Worm (Caenorhabditis elegans): ENCODE data around the gene C01G5.5.

C01G5.5 gene

DNA sequence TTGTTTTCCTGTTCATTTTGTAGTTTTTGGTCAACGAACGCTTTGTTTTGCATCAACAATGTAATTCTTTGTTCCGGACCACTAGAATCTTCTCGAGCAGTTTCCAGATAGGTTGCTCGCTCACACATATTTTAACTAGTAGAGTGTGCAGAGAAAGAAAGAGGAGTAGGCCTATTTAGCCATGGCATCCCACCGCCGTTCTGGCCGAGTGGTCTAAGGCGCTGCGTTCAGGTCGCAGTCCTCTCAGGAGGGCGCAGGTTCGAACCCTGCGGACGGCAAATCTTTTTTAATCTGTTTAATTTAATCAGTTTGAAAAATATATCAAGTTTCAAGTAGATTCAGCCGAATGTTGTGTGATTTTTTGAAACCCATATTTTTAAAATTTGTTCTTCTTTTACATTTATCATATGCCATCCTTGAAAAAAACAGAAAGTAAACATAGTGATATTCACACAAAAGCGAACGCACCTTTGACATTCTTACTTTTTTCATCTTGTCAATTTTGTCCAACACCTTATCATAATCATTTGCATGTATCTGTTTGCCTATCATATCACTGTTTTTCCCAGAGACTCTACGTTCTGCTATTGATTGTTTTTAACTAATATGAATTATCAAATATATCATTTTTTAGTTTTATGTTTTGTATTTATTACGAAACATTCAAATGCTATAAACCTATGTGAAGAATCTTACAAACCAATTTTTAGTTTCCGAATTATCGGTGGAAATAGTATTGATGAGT, 32.4 kb downstream of the C01G5.5 start, which contains the start of gene try-3 (continued):
- no peak for TF ChIP-seq F10E7.11 (tag; optimal IDR thresholded peaks at IDR 0.05)
- peak; percentile 50 for TF ChIP-seq dpff-1 (tag; optimal IDR thresholded peaks at IDR 0.05)
- TF ChIP-seq ama-1 (optimal IDR thresholded peaks at IDR 0.05) = no peak
- TF ChIP-seq ama-1 (GFP tag; optimal IDR thresholded peaks at IDR 0.05) = peak in 1 of 2 experiments; percentile 61
- 0 out of 2 replicates have a peak, but pooled peaks have one; percentile 48 for TF ChIP-seq ztf-28 (GFP tag; IDR thresholded peaks at IDR 0.05)
- peak; percentile 31; the same call in 1 of the 2 replicates for TF ChIP-seq egl-44 (GFP tag; IDR thresholded peaks at IDR 0.05)
- TF ChIP-seq F57C9.4 (tag; optimal IDR thresholded peaks at IDR 0.05) = peak; percentile 42
- 0 out of 2 replicates have a peak, but pooled peaks have one; percentile 68 for TF ChIP-seq ceh-58 (GFP tag; IDR thresholded peaks at IDR 0.05)
- 0 out of 2 replicates have a peak, but pooled peaks have one; percentile 8 for TF ChIP-seq let-526 (GFP tag; IDR thresholded peaks at IDR 0.05)
- TF ChIP-seq ZK185.1 (tag; optimal IDR thresholded peaks at IDR 0.05; ENCODE audit: poor library complexity, severe bottlenecking) = peak; percentile 74
- TF ChIP-seq atf-7 (tag; optimal IDR thresholded peaks at IDR 0.05) = peak; percentile 55
- no peak for TF ChIP-seq hrde-1 (tag; optimal IDR thresholded peaks at IDR 0.05; ENCODE audit: borderline replicate concordance)
- TF ChIP-seq die-1 (tag; optimal IDR thresholded peaks at IDR 0.05) = peak; percentile 81
- TF ChIP-seq lir-1 (GFP tag; conservative IDR thresholded peaks at IDR 0.05) = peak; percentile 47; the same call in 1 of the 2 replicates
- TF ChIP-seq hlh-26 (GFP tag; conservative IDR thresholded peaks at IDR 0.05) = no peak
- no peak for TF ChIP-seq zim-3 (tag; optimal IDR thresholded peaks at IDR 0.05)
- TF ChIP-seq D2030.7 (GFP tag; IDR thresholded peaks at IDR 0.05) = peak; percentile 67
- TF ChIP-seq zfh-2 (GFP tag; conservative IDR thresholded peaks at IDR 0.05) = no peak
- TF ChIP-seq nhr-179 (tag; optimal IDR thresholded peaks at IDR 0.05) = no peak
- peak; percentile 51 for TF ChIP-seq madf-10 (tag; optimal IDR thresholded peaks at IDR 0.05)
- peak in 1 of 3 experiments; percentile 78 for TF ChIP-seq lin-35 (GFP tag; optimal IDR thresholded peaks at IDR 0.05)
- peak; percentile 63; the same call in 1 of the 2 replicates for TF ChIP-seq Y95B8A.8 (GFP tag; IDR thresholded peaks at IDR 0.05)
- TF ChIP-seq ceh-91 (GFP tag; IDR thresholded peaks at IDR 0.05) = peak; percentile 47
- peak; percentile 54 for TF ChIP-seq mxl-1 (tag; optimal IDR thresholded peaks at IDR 0.05)
- peak; percentile 42 for TF ChIP-seq mel-28 (tag; optimal IDR thresholded peaks at IDR 0.05; ENCODE audit: borderline replicate concordance)
- TF ChIP-seq T07F8.4 (tag; optimal IDR thresholded peaks at IDR 0.05) = peak; percentile 23
- TF ChIP-seq C17E4.6 (GFP tag; IDR thresholded peaks at IDR 0.05) = 0 out of 2 replicates have a peak, but pooled peaks have one; percentile 18
- no peak for TF ChIP-seq hlh-12 (tag; optimal IDR thresholded peaks at IDR 0.05)
- TF ChIP-seq ccch-3 (GFP tag; optimal IDR thresholded peaks at IDR 0.05) = no peak
- TF ChIP-seq repo-1 (tag; optimal IDR thresholded peaks at IDR 0.05) = no peak
- TF ChIP-seq lsy-27 (tag; optimal IDR thresholded peaks at IDR 0.05; ENCODE audit: borderline replicate concordance, insufficient read depth) = no peak
- TF ChIP-seq F49E8.2 (tag; optimal IDR thresholded peaks at IDR 0.05; ENCODE audit: insufficient read depth) = peak; percentile 76
- TF ChIP-seq ztf-26 (tag; optimal IDR thresholded peaks at IDR 0.05) = peak; percentile 42
- TF ChIP-seq bed-1 (GFP tag; IDR thresholded peaks at IDR 0.05) = no peak
- TF ChIP-seq unc-62 (GFP tag; optimal IDR thresholded peaks at IDR 0.05) = no peak
- TF ChIP-seq chd-7 (tag; optimal IDR thresholded peaks at IDR 0.05) = peak; percentile 45
- peak; percentile 66 for TF ChIP-seq ztf-18 (tag; optimal IDR thresholded peaks at IDR 0.05)
- TF ChIP-seq egrh-3 (GFP tag; IDR thresholded peaks at IDR 0.05) = peak; percentile 73
- peak; percentile 15 for TF ChIP-seq dpl-1 (GFP tag; optimal IDR thresholded peaks at IDR 0.05)
- TF ChIP-seq F57A8.1 (GFP tag; optimal IDR thresholded peaks at IDR 0.05) = no peak
- peak; percentile 56 for TF ChIP-seq lin-40 (tag; optimal IDR thresholded peaks at IDR 0.05)
- TF ChIP-seq dox-1 (GFP tag; IDR thresholded peaks at IDR 0.05) = peak; percentile 90
- TF ChIP-seq F33H1.4 (GFP tag; IDR thresholded peaks at IDR 0.05) = peak; percentile 58
- TF ChIP-seq B0336.3 (GFP tag; IDR thresholded peaks at IDR 0.05) = peak; percentile 81
- TF ChIP-seq ceh-79 (tag; optimal IDR thresholded peaks at IDR 0.05) = peak; percentile 17
- peak; percentile 74 for TF ChIP-seq rpc-1 (optimal IDR thresholded peaks at IDR 0.05)
- peak; percentile 89 for TF ChIP-seq rpc-1 (tag; optimal IDR thresholded peaks at IDR 0.05)
- TF ChIP-seq lsl-1 (GFP tag; optimal IDR thresholded peaks at IDR 0.05) = peak; percentile 32

Measured in whole organism, young adult.